Fruit fly (Drosophila melanogaster) whole organism: ENCODE measurements around the gene La.

Experiments
- CG8478 ChIP-seq: fragments of >200 bp; optimal IDR thresholded peaks from 2 replicates; lab custom pipeline; 2018; ENCODE audit warnings: inconsistent platforms
- EcR ChIP-seq, 2 experiments: fragments of >200 bp; optimal IDR thresholded peaks; 2 replicates each; lab custom pipeline; 2017; ENCODE audit warnings: missing biosample characterization in 2 of 2, missing genetic modification characterization in 2 of 2, missing genetic modification reagents in 2 of 2
- pan ChIP-seq: fragments of >200 bp; optimal IDR thresholded peaks from 2 replicates; lab custom pipeline; 2017
- psq ChIP-seq: fragments of >200 bp; optimal IDR thresholded peaks from 2 replicates; lab custom pipeline; 2017
- usp ChIP-seq: fragments of >200 bp; optimal IDR thresholded peaks from 2 replicates; lab custom pipeline; 2017; ENCODE audit warnings: missing biosample characterization, missing genetic modification characterization, mixed read lengths

dm6 chr2L:20321207-20321773 is 28.5 kb downstream of the La start:
- TF ChIP-seq usp (no peak), CG8478 (lab: Kevin White, UChicago) (no peak), EcR (GFP tag; optimal IDR thresholded peaks at IDR 0.05; lab: Kevin White, UChicago) (no peak), psq (lab: Kevin White, UChicago) (no peak), pan (lab: Kevin White, UChicago) (no peak)
